Worm (Caenorhabditis elegans) whole organism, mixed stage, embryonic: ENCODE results near the gene F52E4.5.

Source experiments
- blmp-1 ChIP-seq: fragments of 150-350 bp; optimal IDR thresholded peaks from 2 replicates; lab custom pipeline; 2014; ENCODE audit warnings: missing biosample characterization, missing genetic modification characterization
- cnd-1 ChIP-seq: fragments of 200-800 bp; sonication (Bioruptor generic); optimal IDR thresholded peaks from 2 replicates; lab custom pipeline; 2018; ENCODE audit warnings: mild to moderate bottlenecking, missing genetic modification characterization, missing compliant biosample characterization
- drap-1 ChIP-seq: fragments of 200-800 bp; sonication (Bioruptor generic); optimal IDR thresholded peaks from 3 replicates; lab custom pipeline; 2018; ENCODE audit warnings: mild to moderate bottlenecking, missing genetic modification characterization, missing compliant biosample characterization
- elt-1 ChIP-seq: sonication (generic microtip); optimal IDR thresholded peaks from 2 replicates; lab custom pipeline; 2017; ENCODE audit warnings: missing genetic modification characterization, mild to moderate bottlenecking, missing compliant biosample characterization, antibody characterized with exemption, moderate library complexity, borderline replicate concordance; ENCODE audit not compliant: insufficient read depth
- elt-3 ChIP-seq: fragments of 150-350 bp; optimal IDR thresholded peaks from 2 replicates; lab custom pipeline; 2014; ENCODE audit warnings: missing biosample characterization, missing genetic modification characterization
- mls-2 ChIP-seq: sonication (generic microtip); optimal IDR thresholded peaks from 2 replicates; lab custom pipeline; 2016; ENCODE audit warnings: mild to moderate bottlenecking, missing genetic modification characterization, moderate library complexity, missing compliant biosample characterization
- nhr-237 ChIP-seq: fragments of 150-350 bp; optimal IDR thresholded peaks from 2 replicates; lab custom pipeline; 2014; ENCODE audit warnings: missing biosample characterization, missing genetic modification characterization
- nhr-28 ChIP-seq: fragments of 150-350 bp; optimal IDR thresholded peaks from 2 replicates; lab custom pipeline; 2014; ENCODE audit warnings: missing biosample characterization, missing genetic modification characterization
- nhr-76 ChIP-seq: sonication (generic microtip); optimal IDR thresholded peaks from 2 replicates; lab custom pipeline; 2017; ENCODE audit warnings: missing biosample characterization, missing genetic modification characterization
- pha-4 ChIP-seq: fragments of 150-350 bp; optimal IDR thresholded peaks from 2 replicates; lab custom pipeline; 2018; ENCODE audit warnings: missing biosample characterization, missing genetic modification reagents, missing genetic modification characterization
- snpc-4 ChIP-seq: fragments of 150-350 bp; optimal IDR thresholded peaks from 2 replicates; lab custom pipeline; 2014; ENCODE audit warnings: missing biosample characterization, missing genetic modification characterization
- tbx-8 ChIP-seq: fragments of 200-800 bp; sonication (Bioruptor generic); optimal IDR thresholded peaks from 2 replicates; lab custom pipeline; 2018; ENCODE audit warnings: mild to moderate bottlenecking, missing genetic modification characterization, moderate library complexity, missing compliant biosample characterization

DNA sequence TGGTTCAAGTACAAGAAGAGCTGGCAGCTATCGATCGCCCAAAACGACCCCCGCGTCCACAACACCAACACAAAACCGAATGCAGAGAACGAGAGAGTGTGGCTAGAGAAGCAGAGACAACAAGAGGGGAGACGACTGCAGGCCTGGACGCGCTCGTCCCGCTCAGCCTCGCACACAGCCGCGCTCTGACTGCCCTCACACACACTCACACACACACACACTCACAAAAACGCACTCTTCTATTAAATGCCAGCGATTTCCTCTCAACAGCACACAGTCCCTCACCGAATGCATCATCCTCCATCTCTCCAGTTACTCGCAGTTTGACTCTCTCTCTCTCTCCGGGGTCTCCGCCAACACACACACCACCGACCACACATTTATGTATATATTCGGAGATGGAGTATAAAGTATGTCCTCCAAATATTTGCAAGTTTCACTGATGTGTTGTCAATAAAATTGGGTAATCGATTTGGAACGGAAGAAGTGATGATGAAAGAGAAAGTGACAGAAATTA, 40.5 kb upstream of the F52E4.5 start:
- TF ChIP-seq snpc-4, result no peak
- no peak for TF ChIP-seq nhr-28
- peak; percentile 83 for TF ChIP-seq cnd-1 (tag; lab: Kevin White, UChicago)
- no peak for TF ChIP-seq nhr-76
- no peak for TF ChIP-seq elt-1
- TF ChIP-seq elt-3 (tag; lab: Kevin White, UChicago), result peak; percentile 61
- peak; percentile 95 for TF ChIP-seq mls-2 (tag; lab: Kevin White, UChicago)
- TF ChIP-seq tbx-8, result peak; percentile 23
- TF ChIP-seq nhr-237, result peak; percentile 93
- peak; percentile 86 for TF ChIP-seq blmp-1 (tag; lab: Kevin White, UChicago)
- TF ChIP-seq drap-1 (GFP tag; lab: Kevin White, UChicago), result peak; percentile 93
- peak; percentile 94 for TF ChIP-seq pha-4 (tag; lab: Kevin White, UChicago)
